Worm (Caenorhabditis elegans) whole organism, young adult: ENCODE measurements around the gene C14A4.9.
A peak's percentile ranks its signal among the peaks of the same experiment; 100 is the strongest.

ENCODE experiments used
- B0019.2 ChIP-seq: fragments of 200-800 bp; sonication (Bioruptor generic); conservative IDR thresholded peaks from 2 replicates; pipeline ENCODE4 v1.3.6; 2022; ENCODE audit warnings: missing genetic modification reagents, missing genetic modification characterization, missing compliant biosample characterization
- B0261.1 ChIP-seq: sonication (generic microtip); optimal IDR thresholded peaks from 2 replicates; lab custom pipeline; 2016; ENCODE audit warnings: mild to moderate bottlenecking, missing genetic modification characterization, moderate library complexity, missing compliant biosample characterization
- D2030.7 ChIP-seq: fragments of 200-800 bp; sonication (Bioruptor generic); IDR thresholded peaks from 2 replicates; pipeline ENCODE4 v1.3.6; 2022; ENCODE audit warnings: missing genetic modification reagents, missing genetic modification characterization, missing compliant biosample characterization
- F23B12.7 ChIP-seq: sonication (generic microtip); optimal IDR thresholded peaks from 2 replicates; lab custom pipeline; 2017; ENCODE audit warnings: missing genetic modification characterization, mild to moderate bottlenecking, missing compliant biosample characterization, antibody characterized with exemption, moderate library complexity; ENCODE audit not compliant: insufficient read depth
- F49E8.2 ChIP-seq: sonication (generic microtip); optimal IDR thresholded peaks from 3 replicates; lab custom pipeline; 2017; ENCODE audit warnings: missing genetic modification characterization, mild to moderate bottlenecking, missing compliant biosample characterization, antibody characterized with exemption, moderate library complexity; ENCODE audit not compliant: insufficient read depth
- K12H6.12 ChIP-seq: fragments of 200-800 bp; sonication (Bioruptor generic); optimal IDR thresholded peaks from 2 replicates; lab custom pipeline; 2018; ENCODE audit warnings: mild to moderate bottlenecking, missing genetic modification characterization, missing compliant biosample characterization
- Y53F4B.3 ChIP-seq: fragments of 200-800 bp; sonication (Bioruptor generic); IDR thresholded peaks from 2 replicates; pipeline ENCODE4 v1.3.6; 2022; ENCODE audit warnings: missing genetic modification reagents, missing genetic modification characterization, missing compliant biosample characterization
- Y53G8AR.9 ChIP-seq: fragments of 200-800 bp; sonication (Bioruptor generic); conservative IDR thresholded peaks from 2 replicates; pipeline ENCODE4 v1.3.6; 2022; ENCODE audit warnings: missing genetic modification reagents, missing genetic modification characterization, missing compliant biosample characterization
- ZK185.1 ChIP-seq: sonication (generic microtip); optimal IDR thresholded peaks from 2 replicates; lab custom pipeline; 2016; ENCODE audit warnings: mild to moderate bottlenecking, missing genetic modification characterization, missing compliant biosample characterization; ENCODE audit not compliant: poor library complexity, severe bottlenecking
- akir-1 ChIP-seq: fragments of 200-800 bp; sonication (Bioruptor generic); optimal IDR thresholded peaks from 2 replicates; lab custom pipeline; 2018; ENCODE audit warnings: mild to moderate bottlenecking, missing genetic modification characterization, moderate library complexity, missing compliant biosample characterization
- ama-1 ChIP-seq, 3 experiments: fragments of 150-350 bp in 1 of 3; sonication (generic microtip) in 2 of 3; optimal IDR thresholded peaks; 2 replicates each; lab custom pipeline; 2014 to 2018; ENCODE audit warnings: missing biosample characterization in 2 of 3, missing genetic modification characterization in 2 of 3, missing genetic modification reagents in 2 of 3
- aptf-2 ChIP-seq: fragments of 200-800 bp; sonication (Bioruptor generic); conservative IDR thresholded peaks from 2 replicates; pipeline ENCODE4 v1.3.6; 2022; ENCODE audit warnings: missing genetic modification reagents, missing genetic modification characterization, missing compliant biosample characterization
- aptf-3 ChIP-seq: fragments of 200-800 bp; sonication (Bioruptor generic); IDR thresholded peaks from 2 replicates; pipeline ENCODE4 v1.3.6; 2022; ENCODE audit warnings: missing genetic modification characterization, missing compliant biosample characterization
- athp-1 ChIP-seq: sonication (generic microtip); optimal IDR thresholded peaks from 2 replicates; lab custom pipeline; 2017; ENCODE audit warnings: mild to moderate bottlenecking, missing genetic modification characterization, missing compliant biosample characterization
- attf-3 ChIP-seq: fragments of 200-800 bp; sonication (Bioruptor generic); conservative IDR thresholded peaks from 2 replicates; pipeline ENCODE4 v1.3.6; 2022; ENCODE audit warnings: missing genetic modification reagents, missing genetic modification characterization, missing compliant biosample characterization
- attf-5 ChIP-seq: fragments of 200-800 bp; sonication (Bioruptor generic); optimal IDR thresholded peaks from 2 replicates; lab custom pipeline; 2018; ENCODE audit warnings: mild to moderate bottlenecking, missing genetic modification characterization, missing compliant biosample characterization
- bed-1 ChIP-seq: fragments of 200-800 bp; sonication (Bioruptor generic); IDR thresholded peaks from 2 replicates; pipeline ENCODE4 v1.3.6; 2022; ENCODE audit warnings: missing genetic modification reagents, missing genetic modification characterization, missing compliant biosample characterization
- ccch-3 ChIP-seq: fragments of 200-800 bp; sonication (Bioruptor generic); optimal IDR thresholded peaks from 2 replicates; lab custom pipeline; 2018; ENCODE audit warnings: mild to moderate bottlenecking, missing genetic modification characterization, missing compliant biosample characterization
- cebp-1 ChIP-seq, 2 experiments: fragments of 200-800 bp in 1 of 2; sonication (Bioruptor generic) in 1 of 2; sonication (generic microtip) in 1 of 2; IDR thresholded peaks in 1 of 2; optimal IDR thresholded peaks in 1 of 2; 2 replicates each; pipeline versions ENCODE4 v1.3.6 to Lab custom; 2017 to 2022; ENCODE audit warnings: missing compliant biosample characterization in 2 of 2, missing genetic modification characterization in 2 of 2, mild to moderate bottlenecking in 1 of 2, missing genetic modification reagents in 1 of 2, moderate library complexity in 1 of 2
- die-1 ChIP-seq: sonication (generic microtip); optimal IDR thresholded peaks from 2 replicates; lab custom pipeline; 2016; ENCODE audit warnings: missing genotype, mild to moderate bottlenecking, missing genetic modification characterization, missing compliant biosample characterization
- dox-1 ChIP-seq: fragments of 200-800 bp; sonication (Bioruptor generic); IDR thresholded peaks from 2 replicates; pipeline ENCODE4 v1.3.6; 2022; ENCODE audit warnings: missing genetic modification reagents, missing genetic modification characterization, missing compliant biosample characterization
- dpl-1 ChIP-seq: fragments of 150-350 bp; optimal IDR thresholded peaks from 2 replicates; lab custom pipeline; 2014; ENCODE audit warnings: missing biosample characterization, missing genetic modification reagents, missing genetic modification characterization
- ets-4 ChIP-seq: fragments of 200-800 bp; sonication (Bioruptor generic); optimal IDR thresholded peaks from 2 replicates; lab custom pipeline; 2018; ENCODE audit warnings: mild to moderate bottlenecking, missing genetic modification characterization, missing compliant biosample characterization
- fkh-3 ChIP-seq: sonication (generic microtip); optimal IDR thresholded peaks from 2 replicates; lab custom pipeline; 2016; ENCODE audit warnings: mild to moderate bottlenecking, missing genetic modification characterization, missing compliant biosample characterization
- him-1 ChIP-seq: sonication (generic microtip); optimal IDR thresholded peaks from 2 replicates; lab custom pipeline; 2016; ENCODE audit warnings: missing genotype, missing genetic modification reagents, missing genetic modification characterization, missing compliant biosample characterization
- hlh-26 ChIP-seq: fragments of 200-800 bp; sonication (Bioruptor generic); conservative IDR thresholded peaks from 2 replicates; pipeline ENCODE4 v1.3.6; 2022; ENCODE audit warnings: missing genetic modification reagents, missing genetic modification characterization, missing compliant biosample characterization
- hmg-1.2 ChIP-seq: fragments of 200-800 bp; sonication (Bioruptor generic); IDR thresholded peaks from 2 replicates; pipeline ENCODE4 v1.3.6; 2022; ENCODE audit warnings: missing genetic modification reagents, missing genetic modification characterization, missing compliant biosample characterization
- lin-40 ChIP-seq: sonication (generic microtip); optimal IDR thresholded peaks from 2 replicates; lab custom pipeline; 2016; ENCODE audit warnings: missing genetic modification characterization, mild to moderate bottlenecking, missing compliant biosample characterization, missing genotype, missing genetic modification reagents
- madf-8 ChIP-seq: fragments of 200-800 bp; sonication (Bioruptor generic); conservative IDR thresholded peaks from 2 replicates; pipeline ENCODE4 v1.3.6; 2022; ENCODE audit warnings: missing genetic modification reagents, missing genetic modification characterization, missing compliant biosample characterization
- mel-28 ChIP-seq: sonication (generic microtip); optimal IDR thresholded peaks from 2 replicates; lab custom pipeline; 2016; ENCODE audit warnings: borderline replicate concordance, mild to moderate bottlenecking, missing genetic modification characterization, missing compliant biosample characterization
- nfya-1 ChIP-seq: sonication (generic microtip); optimal IDR thresholded peaks from 2 replicates; lab custom pipeline; 2017; ENCODE audit warnings: antibody characterized with exemption, missing compliant biosample characterization, missing genetic modification characterization, borderline replicate concordance; ENCODE audit not compliant: insufficient read depth
- nhr-179 ChIP-seq: sonication (generic microtip); optimal IDR thresholded peaks from 2 replicates; lab custom pipeline; 2016; ENCODE audit warnings: mild to moderate bottlenecking, missing genetic modification characterization, missing compliant biosample characterization
- nhr-80 ChIP-seq: sonication (generic microtip); optimal IDR thresholded peaks from 2 replicates; lab custom pipeline; 2016; ENCODE audit warnings: missing genetic modification characterization, missing compliant biosample characterization
- nhr-90 ChIP-seq: sonication (generic microtip); optimal IDR thresholded peaks from 2 replicates; lab custom pipeline; 2016; ENCODE audit warnings: missing genotype, mild to moderate bottlenecking, missing genetic modification characterization, missing compliant biosample characterization
- pbrm-1 ChIP-seq: fragments of 200-800 bp; sonication (Bioruptor generic); IDR thresholded peaks from 2 replicates; pipeline ENCODE4 v1.3.6; 2022; ENCODE audit warnings: missing genetic modification reagents, missing genetic modification characterization, missing compliant biosample characterization
- rpc-1 ChIP-seq, 2 experiments: fragments of 150-350 bp in 1 of 2; sonication (generic microtip) in 1 of 2; optimal IDR thresholded peaks; 2 replicates each; lab custom pipeline; 2014 to 2018; ENCODE audit warnings: missing biosample characterization in 1 of 2, missing genetic modification characterization in 1 of 2, missing genetic modification reagents in 1 of 2, missing genotype in 1 of 2
- sea-2 ChIP-seq: fragments of 200-800 bp; sonication (Bioruptor generic); IDR thresholded peaks from 2 replicates; pipeline ENCODE4 v1.3.6; 2022; ENCODE audit warnings: missing genetic modification characterization, missing compliant biosample characterization
- tbp1 ChIP-seq: fragments of 200-800 bp; sonication (Bioruptor generic); optimal IDR thresholded peaks from 2 replicates; lab custom pipeline; 2018; ENCODE audit warnings: mild to moderate bottlenecking, missing genetic modification characterization, missing compliant biosample characterization
- tlf-1 ChIP-seq: fragments of 200-800 bp; sonication (Bioruptor generic); optimal IDR thresholded peaks from 2 replicates; lab custom pipeline; 2018; ENCODE audit warnings: mild to moderate bottlenecking, missing genetic modification characterization, missing compliant biosample characterization
- unc-130 ChIP-seq: sonication (generic microtip); optimal IDR thresholded peaks from 2 replicates; lab custom pipeline; 2016; ENCODE audit warnings: missing genetic modification reagents, missing genetic modification characterization, missing compliant biosample characterization

Gene C14A4.9

ce11 chrII:10612743-10613142, 13.6 kb downstream of the C14A4.9 start, which contains the start of gene C14A4.12:
Gene C14A4.12, plus strand, starts transcription at chrII:10613043.
- TF ChIP-seq him-1 (tag; lab: Kevin White, UChicago) (no peak), D2030.7 (GFP tag; lab: Robert Waterston, UW) (no peak), attf-5 (GFP tag; lab: Kevin White, UChicago) (no peak), sea-2 (no peak), ccch-3 (GFP tag; lab: Kevin White, UChicago) (no peak), ZK185.1 (tag; lab: Kevin White, UChicago) (no peak), dpl-1 (GFP tag; lab: Kevin White, UChicago) (no peak), B0261.1 (tag; lab: Kevin White, UChicago) (no peak), die-1 (tag; lab: Kevin White, UChicago) (no peak), unc-130 (no peak)

DNA sequence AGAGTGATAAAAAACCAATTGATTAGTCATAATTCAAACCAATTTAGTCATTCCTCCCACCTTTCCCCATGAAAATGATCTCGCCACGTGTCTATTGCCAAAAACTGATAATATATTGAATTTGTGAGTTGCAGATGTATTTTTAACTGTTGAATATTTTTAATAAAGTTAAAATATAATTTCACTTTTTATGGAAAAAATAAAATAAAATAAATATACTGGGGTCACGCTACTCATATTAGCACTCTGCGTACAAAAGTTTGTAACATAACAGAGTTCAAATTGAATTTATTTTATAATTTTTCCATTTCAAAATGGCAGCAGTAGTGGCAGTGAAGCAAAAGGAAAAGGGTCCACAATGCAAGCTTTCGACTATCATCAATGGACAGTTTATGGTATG, 19.0 kb downstream of the C14A4.9 start, which contains the start of gene C14A4.13:
Gene C14A4.13 (plus strand): TSS at position 301 of the 400 bp plus-strand sequence.
- TF ChIP-seq bed-1 (GFP tag; lab: Robert Waterston, UW) = no peak
- no peak for TF ChIP-seq nhr-80 (tag; lab: Kevin White, UChicago)
- no peak for TF ChIP-seq unc-130
- TF ChIP-seq hlh-26 (GFP tag; lab: Robert Waterston, UW) = no peak

ce11 chrII:10621965-10622364, 22.8 kb downstream of the C14A4.9 start, which contains the start of gene cutl-9:
Gene cutl-9, plus strand, starts transcription at chrII:10622265.
- no peak for TF ChIP-seq pbrm-1 (GFP tag; lab: Robert Waterston, UW)
- TF ChIP-seq Y53G8AR.9 (GFP tag; lab: Robert Waterston, UW) = no peak
- no peak for TF ChIP-seq unc-130
- no peak for TF ChIP-seq B0019.2 (GFP tag; lab: Robert Waterston, UW)
- no peak for TF ChIP-seq fkh-3 (tag; lab: Kevin White, UChicago)
- no peak for TF ChIP-seq Y53F4B.3 (GFP tag; lab: Robert Waterston, UW)
- no peak for TF ChIP-seq F49E8.2 (tag; lab: Kevin White, UChicago)
- TF ChIP-seq tlf-1 = no peak
- TF ChIP-seq madf-8 = no peak
- no peak for TF ChIP-seq athp-1
- no peak for TF ChIP-seq ama-1 (optimal IDR thresholded peaks at IDR 0.05; lab: Kevin White, UChicago)
- no peak for TF ChIP-seq ama-1 (GFP tag; optimal IDR thresholded peaks at IDR 0.05; lab: Kevin White, UChicago)
- no peak for TF ChIP-seq akir-1 (GFP tag; lab: Kevin White, UChicago)
- TF ChIP-seq hmg-1.2 (GFP tag; lab: Robert Waterston, UW) = no peak
- TF ChIP-seq dpl-1 (GFP tag; lab: Kevin White, UChicago) = no peak
- TF ChIP-seq, all 124 proteins: peak for 0

- no peak for TF ChIP-seq lin-40 (tag; lab: Kevin White, UChicago)
- no peak for TF ChIP-seq athp-1
- no peak for TF ChIP-seq ama-1 (optimal IDR thresholded peaks at IDR 0.05; lab: Kevin White, UChicago)
- no peak for TF ChIP-seq ama-1 (GFP tag; optimal IDR thresholded peaks at IDR 0.05; lab: Kevin White, UChicago)
- peak; percentile 47 for TF ChIP-seq ets-4 (GFP tag; lab: Kevin White, UChicago)
- no peak for TF ChIP-seq cebp-1 (GFP tag; IDR thresholded peaks at IDR 0.05; lab: Robert Waterston, UW)
- TF ChIP-seq cebp-1 (tag; optimal IDR thresholded peaks at IDR 0.05; lab: Kevin White, UChicago) = no peak
- TF ChIP-seq aptf-3 (GFP tag; lab: Robert Waterston, UW) = no peak
- no peak for TF ChIP-seq bed-1 (GFP tag; lab: Robert Waterston, UW)
- TF ChIP-seq D2030.7 (GFP tag; lab: Robert Waterston, UW) = no peak
- TF ChIP-seq him-1 (tag; lab: Kevin White, UChicago) = no peak
- TF ChIP-seq nhr-179 = no peak
- no peak for TF ChIP-seq mel-28 (tag; lab: Kevin White, UChicago)
- TF ChIP-seq F49E8.2 (tag; lab: Kevin White, UChicago) = no peak
- TF ChIP-seq attf-3 = no peak
- no peak for TF ChIP-seq tbp1 (GFP tag; lab: Kevin White, UChicago)
- TF ChIP-seq rpc-1 (optimal IDR thresholded peaks at IDR 0.05; lab: Kevin White, UChicago) = no peak
- no peak for TF ChIP-seq rpc-1 (tag; optimal IDR thresholded peaks at IDR 0.05; lab: Kevin White, UChicago)
- no peak for TF ChIP-seq K12H6.12
- no peak for TF ChIP-seq ZK185.1 (tag; lab: Kevin White, UChicago)
- TF ChIP-seq attf-5 (GFP tag; lab: Kevin White, UChicago) = no peak
- TF ChIP-seq nhr-80 (tag; lab: Kevin White, UChicago) = peak; percentile 94
- peak; percentile 73; the same call in 1 of the 2 replicates for TF ChIP-seq dox-1 (GFP tag; lab: Robert Waterston, UW)
- no peak for TF ChIP-seq aptf-2
- TF ChIP-seq nfya-1 (tag; lab: Kevin White, UChicago) = no peak
- TF ChIP-seq nhr-90 (tag; lab: Kevin White, UChicago) = no peak
- no peak for TF ChIP-seq F23B12.7 (tag; lab: Kevin White, UChicago)
Observed at ce11 chrII:10627086-10627485, 27.9 kb downstream of the C14A4.9 start.
